Worm (Caenorhabditis elegans) whole organism, late embryonic: ENCODE data around the gene T11F9.7.

Source experiments
- C38D4.7 ChIP-seq: fragments of 200-800 bp; sonication (Bioruptor generic); optimal IDR thresholded peaks from 2 replicates; lab custom pipeline; 2018; ENCODE audit warnings: mild to moderate bottlenecking, missing genetic modification characterization, moderate library complexity, missing compliant biosample characterization
- F13H6.1 ChIP-seq: sonication (generic microtip); optimal IDR thresholded peaks from 2 replicates; lab custom pipeline; 2016; ENCODE audit warnings: missing genetic modification characterization, missing compliant biosample characterization
- ahr-1 ChIP-seq: sonication (generic microtip); optimal IDR thresholded peaks from 2 replicates; lab custom pipeline; 2016; ENCODE audit warnings: missing genetic modification characterization, missing compliant biosample characterization
- ama-1 ChIP-seq: fragments of 150-350 bp; optimal IDR thresholded peaks from 2 replicates; lab custom pipeline; 2014
- ceh-14 ChIP-seq: sonication (generic microtip); optimal IDR thresholded peaks from 2 replicates; lab custom pipeline; 2016; ENCODE audit warnings: missing genotype, missing genetic modification characterization, missing compliant biosample characterization
- ceh-19 ChIP-seq: fragments of 200-800 bp; sonication (Bioruptor generic); optimal IDR thresholded peaks from 2 replicates; lab custom pipeline; 2018; ENCODE audit warnings: mild to moderate bottlenecking, missing genetic modification characterization, missing compliant biosample characterization
- ceh-2 ChIP-seq: sonication (generic microtip); optimal IDR thresholded peaks from 2 replicates; lab custom pipeline; 2016; ENCODE audit warnings: missing genotype, missing genetic modification characterization, missing compliant biosample characterization
- ceh-31 ChIP-seq: sonication (generic microtip); optimal IDR thresholded peaks from 2 replicates; lab custom pipeline; 2016; ENCODE audit warnings: missing genetic modification characterization, missing compliant biosample characterization
- ceh-34 ChIP-seq: sonication (generic microtip); optimal IDR thresholded peaks from 2 replicates; lab custom pipeline; 2016; ENCODE audit warnings: mild to moderate bottlenecking, missing genetic modification characterization, missing compliant biosample characterization
- ceh-45 ChIP-seq: fragments of 200-800 bp; sonication (Bioruptor generic); IDR thresholded peaks from 2 replicates; pipeline ENCODE4 v1.3.6; 2022; ENCODE audit warnings: missing genetic modification reagents, missing genetic modification characterization, missing compliant biosample characterization
- ceh-48 ChIP-seq: sonication (generic microtip); optimal IDR thresholded peaks from 2 replicates; lab custom pipeline; 2016; ENCODE audit warnings: missing genetic modification characterization, inconsistent platforms, missing compliant biosample characterization
- ceh-6 ChIP-seq: fragments of 200-800 bp; sonication (Bioruptor generic); optimal IDR thresholded peaks from 2 replicates; lab custom pipeline; 2018; ENCODE audit warnings: mild to moderate bottlenecking, missing genetic modification characterization, missing compliant biosample characterization
- ceh-9 ChIP-seq: sonication (generic microtip); optimal IDR thresholded peaks from 2 replicates; lab custom pipeline; 2016; ENCODE audit warnings: mild to moderate bottlenecking, missing genetic modification characterization, inconsistent platforms, missing compliant biosample characterization
- che-1 ChIP-seq: sonication (generic microtip); optimal IDR thresholded peaks from 2 replicates; lab custom pipeline; 2016; ENCODE audit warnings: mild to moderate bottlenecking, missing genetic modification characterization, missing compliant biosample characterization
- dmd-4 ChIP-seq: sonication (generic microtip); optimal IDR thresholded peaks from 2 replicates; lab custom pipeline; 2016; ENCODE audit warnings: borderline replicate concordance, missing genetic modification characterization, missing compliant biosample characterization
- dve-1 ChIP-seq: sonication (generic microtip); optimal IDR thresholded peaks from 2 replicates; lab custom pipeline; 2017; ENCODE audit warnings: antibody characterized with exemption, mild to moderate bottlenecking, missing genetic modification characterization, missing compliant biosample characterization
- elt-2 ChIP-seq: sonication (generic microtip); optimal IDR thresholded peaks from 2 replicates; lab custom pipeline; 2016; ENCODE audit warnings: missing genetic modification reagents, missing genetic modification characterization, missing compliant biosample characterization
- elt-4 ChIP-seq: sonication (generic microtip); optimal IDR thresholded peaks from 2 replicates; lab custom pipeline; 2016; ENCODE audit warnings: missing genetic modification characterization, missing compliant biosample characterization
- eyg-1 ChIP-seq: sonication (generic microtip); optimal IDR thresholded peaks from 2 replicates; lab custom pipeline; 2016; ENCODE audit warnings: missing genotype, missing genetic modification characterization, missing compliant biosample characterization
- fax-1 ChIP-seq: sonication (generic microtip); optimal IDR thresholded peaks from 2 replicates; lab custom pipeline; 2016; ENCODE audit warnings: missing genotype, missing genetic modification characterization, missing compliant biosample characterization
- fkh-6 ChIP-seq: sonication (generic microtip); optimal IDR thresholded peaks from 2 replicates; lab custom pipeline; 2016; ENCODE audit warnings: missing genetic modification characterization, missing compliant biosample characterization
- gmeb-2 ChIP-seq: sonication (generic microtip); optimal IDR thresholded peaks from 2 replicates; lab custom pipeline; 2016; ENCODE audit warnings: missing genetic modification characterization, inconsistent platforms, missing compliant biosample characterization
- hlh-13 ChIP-seq: fragments of 200-800 bp; sonication (Bioruptor generic); optimal IDR thresholded peaks from 2 replicates; lab custom pipeline; 2018; ENCODE audit warnings: mild to moderate bottlenecking, missing genetic modification characterization, missing compliant biosample characterization
- hlh-30 ChIP-seq: sonication (generic microtip); optimal IDR thresholded peaks from 2 replicates; lab custom pipeline; 2017; ENCODE audit warnings: antibody characterized with exemption, missing genetic modification characterization, missing compliant biosample characterization; ENCODE audit not compliant: insufficient read depth
- lim-6 ChIP-seq: sonication (generic microtip); optimal IDR thresholded peaks from 2 replicates; lab custom pipeline; 2016; ENCODE audit warnings: missing genetic modification characterization, missing compliant biosample characterization
- nfya-1 ChIP-seq: sonication (generic microtip); optimal IDR thresholded peaks from 2 replicates; lab custom pipeline; 2017; ENCODE audit warnings: missing genetic modification characterization, mild to moderate bottlenecking, missing compliant biosample characterization, antibody characterized with exemption, moderate library complexity
- nhr-11 ChIP-seq: fragments of 150-350 bp; optimal IDR thresholded peaks from 2 replicates; lab custom pipeline; 2014; ENCODE audit warnings: missing biosample characterization, missing genetic modification characterization
- npax-4 ChIP-seq: sonication (generic microtip); optimal IDR thresholded peaks from 2 replicates; lab custom pipeline; 2016; ENCODE audit warnings: missing genetic modification characterization, missing compliant biosample characterization
- odd-2 ChIP-seq: sonication (generic microtip); optimal IDR thresholded peaks from 2 replicates; lab custom pipeline; 2017; ENCODE audit warnings: antibody characterized with exemption, mild to moderate bottlenecking, missing genetic modification characterization, missing compliant biosample characterization
- pat-9 ChIP-seq: fragments of 200-800 bp; sonication (Bioruptor generic); optimal IDR thresholded peaks from 2 replicates; lab custom pipeline; 2018; ENCODE audit warnings: mild to moderate bottlenecking, missing genetic modification characterization, moderate library complexity, missing compliant biosample characterization
- pax-1 ChIP-seq: fragments of 150-350 bp; optimal IDR thresholded peaks from 2 replicates; lab custom pipeline; 2014; ENCODE audit warnings: missing biosample characterization, missing genetic modification characterization
- pha-4 ChIP-seq: fragments of 150-350 bp; optimal IDR thresholded peaks from 2 replicates; lab custom pipeline; 2018; ENCODE audit warnings: missing biosample characterization, missing genetic modification reagents, missing genetic modification characterization
- pqm-1 ChIP-seq: sonication (generic microtip); optimal IDR thresholded peaks from 2 replicates; lab custom pipeline; 2016; ENCODE audit warnings: missing genetic modification characterization, missing compliant biosample characterization
- ref-2 ChIP-seq: sonication (generic microtip); optimal IDR thresholded peaks from 2 replicates; lab custom pipeline; 2016; ENCODE audit warnings: missing genetic modification characterization, missing compliant biosample characterization
- rnt-1 ChIP-seq: sonication (generic microtip); optimal IDR thresholded peaks from 2 replicates; lab custom pipeline; 2016; ENCODE audit warnings: missing genetic modification characterization, missing compliant biosample characterization
- sox-4 ChIP-seq: sonication (generic microtip); optimal IDR thresholded peaks from 2 replicates; lab custom pipeline; 2017; ENCODE audit warnings: mild to moderate bottlenecking, missing genetic modification characterization, inconsistent platforms, missing compliant biosample characterization
- syd-9 ChIP-seq: sonication (generic microtip); optimal IDR thresholded peaks from 2 replicates; lab custom pipeline; 2016; ENCODE audit warnings: mild to moderate bottlenecking, missing genetic modification characterization, moderate library complexity, missing compliant biosample characterization
- ztf-16 ChIP-seq: sonication (generic microtip); optimal IDR thresholded peaks from 2 replicates; lab custom pipeline; 2017; ENCODE audit warnings: missing genetic modification characterization, missing compliant biosample characterization

Gene T11F9.7

DNA sequence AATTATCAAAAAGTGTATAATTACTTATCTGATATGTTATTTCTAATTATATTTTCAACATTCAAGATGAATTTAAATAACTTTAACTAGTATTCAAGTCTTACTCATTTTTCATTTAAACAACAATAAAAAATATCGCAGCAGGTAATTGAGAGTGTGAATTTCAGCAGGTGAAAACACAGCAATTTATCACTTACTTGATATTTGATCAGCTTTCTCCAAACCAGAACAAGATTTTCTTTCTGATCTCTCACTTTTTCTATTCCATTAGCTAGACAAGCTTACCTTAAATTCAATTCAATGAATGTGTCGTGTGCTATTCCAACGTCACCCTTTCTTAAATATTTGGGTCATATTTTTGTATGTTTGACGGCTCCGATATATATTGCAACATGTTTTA is 9.8 kb downstream of the T11F9.7 start, which contains the start of gene srh-1:
srh-1 (plus strand) TSS at position 301 of the 400 bp plus-strand sequence.
- TF ChIP-seq ceh-6 (GFP tag; lab: Kevin White, UChicago) (no peak), pat-9 (tag; lab: Kevin White, UChicago) (no peak), ama-1 (lab: Kevin White, UChicago) (no peak), ceh-48 (tag; lab: Kevin White, UChicago) (no peak), fax-1 (no peak), ahr-1 (tag; lab: Kevin White, UChicago) (no peak), elt-4 (tag; lab: Kevin White, UChicago) (no peak), dmd-4 (tag; lab: Kevin White, UChicago) (no peak), ceh-14 (tag; lab: Kevin White, UChicago) (no peak), pax-1 (no peak)

- no peak for TF ChIP-seq rnt-1 (tag; lab: Kevin White, UChicago)
- no peak for TF ChIP-seq ceh-34 (tag; lab: Kevin White, UChicago)
- TF ChIP-seq nhr-11 (tag; lab: Kevin White, UChicago): no peak
- no peak for TF ChIP-seq npax-4 (tag; lab: Kevin White, UChicago)
- TF ChIP-seq sox-4 (tag; lab: Kevin White, UChicago): no peak
- TF ChIP-seq F13H6.1 (tag; lab: Kevin White, UChicago): no peak
- no peak for TF ChIP-seq ceh-19
- no peak for TF ChIP-seq hlh-30 (tag; lab: Kevin White, UChicago)
- TF ChIP-seq nfya-1: no peak
- TF ChIP-seq odd-2 (tag; lab: Kevin White, UChicago): no peak
- no peak for TF ChIP-seq pat-9 (tag; lab: Kevin White, UChicago)
- no peak for TF ChIP-seq dmd-4 (tag; lab: Kevin White, UChicago)
- TF ChIP-seq eyg-1 (tag; lab: Kevin White, UChicago): no peak
- TF ChIP-seq gmeb-2 (tag; lab: Kevin White, UChicago): no peak
- no peak for TF ChIP-seq fkh-6 (tag; lab: Kevin White, UChicago)
- no peak for TF ChIP-seq pqm-1
- TF ChIP-seq lim-6: no peak
- TF ChIP-seq ceh-48 (tag; lab: Kevin White, UChicago): no peak
- TF ChIP-seq syd-9: no peak
Observed at ce11 chrV:11486680-11487079, 10.9 kb downstream of the T11F9.7 start, which contains the start of gene T11F9.10. Gene T11F9.10 (plus strand): TSS chrV:11486980.

ce11 chrV:11488288-11488687 is 12.6 kb downstream of the T11F9.7 start:
- TF ChIP-seq elt-2 (tag; lab: Kevin White, UChicago) (no peak), dve-1 (tag; lab: Kevin White, UChicago) (no peak), ceh-45 (GFP tag; lab: Robert Waterston, UW) (no peak), gmeb-2 (tag; lab: Kevin White, UChicago) (no peak), ceh-2 (tag; lab: Kevin White, UChicago) (no peak), hlh-13 (no peak), ceh-9 (tag; lab: Kevin White, UChicago) (no peak), C38D4.7 (GFP tag; lab: Kevin White, UChicago) (no peak), odd-2 (tag; lab: Kevin White, UChicago) (no peak), dmd-4 (tag; lab: Kevin White, UChicago) (no peak), ceh-31 (tag; lab: Kevin White, UChicago) (no peak), lim-6 (no peak), che-1 (no peak), ztf-16 (tag; lab: Kevin White, UChicago) (no peak)

DNA sequence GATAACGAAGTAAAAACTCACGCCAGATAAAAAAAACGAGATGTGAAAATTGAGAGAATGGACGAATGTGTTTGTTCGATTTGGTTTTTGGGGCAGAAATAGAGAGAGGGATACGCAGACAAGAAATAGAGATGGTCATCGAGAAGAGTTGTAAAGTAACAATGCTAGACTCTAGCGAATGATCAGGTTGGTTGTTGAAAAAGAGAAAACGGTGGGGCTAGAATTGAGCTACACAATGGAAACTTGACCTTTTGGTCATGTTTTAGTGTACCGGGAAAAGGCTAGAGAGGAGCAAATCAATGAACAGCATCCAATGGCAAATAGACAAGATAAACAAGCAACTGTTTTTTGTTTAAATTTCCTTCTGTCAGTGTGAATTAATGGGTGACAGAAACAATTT is 14.6 kb downstream of the T11F9.7 start, which contains the start of gene dhs-19:
dhs-19 (minus strand) TSS at position 101 of the 400 bp plus-strand sequence.
- no peak for TF ChIP-seq pha-4
- TF ChIP-seq ref-2 (tag; lab: Kevin White, UChicago): no peak
